Fruit fly (Drosophila melanogaster) whole organism, embryonic: Measurements from ENCODE around the gene RpS26.

ENCODE experiments used
- CG10565 ChIP-seq: fragments of 200-800 bp; sonication (Bioruptor generic); optimal IDR thresholded peaks from 3 replicates; lab custom pipeline; 2016; ENCODE audit warnings: missing biosample characterization, mild to moderate bottlenecking, missing genetic modification characterization
- CG4328 ChIP-seq: fragments of 200-800 bp; sonication (Bioruptor generic); optimal IDR thresholded peaks from 3 replicates; lab custom pipeline; 2017; ENCODE audit warnings: missing biosample characterization, missing genetic modification reagents, missing genetic modification characterization
- CG8765 ChIP-seq: fragments of 200-800 bp; sonication (Bioruptor generic); IDR thresholded peaks from 2 replicates; pipeline ENCODE4 v1.3.6; 2022; ENCODE audit warnings: missing biosample characterization, missing genetic modification characterization
- Ets65A ChIP-seq: fragments of 200-800 bp; sonication (Bioruptor generic); peaks from one replicate; lab custom pipeline; 2016; ENCODE audit warnings: missing biosample characterization, missing genetic modification characterization
- bbx ChIP-seq: fragments of 200-800 bp; sonication (Bioruptor generic); IDR thresholded peaks from 2 replicates; pipeline ENCODE4 v1.3.6; 2022; ENCODE audit warnings: missing biosample characterization, missing genetic modification characterization; ENCODE audit not compliant: partially characterized antibody
- mirr ChIP-seq: fragments of 200-800 bp; sonication (Bioruptor generic); optimal IDR thresholded peaks from 3 replicates; lab custom pipeline; 2018; ENCODE audit warnings: missing biosample characterization, mild to moderate bottlenecking, missing genetic modification characterization

dm6 chr2L:18458527-18458926 lies 15.4 kb upstream of the RpS26 start:
- TF ChIP-seq mirr (GFP tag; lab: Kevin White, UChicago) (no peak), Ets65A (GFP tag; lab: Kevin White, UChicago) (no peak), CG4328 (GFP tag; lab: Kevin White, UChicago) (no peak), bbx (no peak), CG8765 (GFP tag; lab: Robert Waterston, UW) (no peak), CG10565 (no peak)
